Fruit fly (Drosophila melanogaster) whole organism, embryonic: ENCODE results near the gene osk.

Experiments used
- Ada2b ChIP-seq: fragments of 200-800 bp; sonication (Bioruptor generic); IDR thresholded peaks from 2 replicates; pipeline ENCODE4 v1.3.6; 2022; ENCODE audit warnings: missing biosample characterization, missing genetic modification characterization
- Adf1 ChIP-seq: fragments of 200-800 bp; sonication (Bioruptor generic); IDR thresholded peaks from 2 replicates; pipeline ENCODE4 v1.3.6; 2022; ENCODE audit warnings: missing biosample characterization, missing genetic modification characterization
- CG10147 ChIP-seq: fragments of 200-800 bp; sonication (Bioruptor generic); optimal IDR thresholded peaks from 2 replicates; lab custom pipeline; 2019; ENCODE audit warnings: missing biosample characterization, mild to moderate bottlenecking, missing genetic modification characterization, moderate library complexity
- CG10543 ChIP-seq: fragments of 200-800 bp; sonication (Bioruptor generic); optimal IDR thresholded peaks from 3 replicates; lab custom pipeline; 2017; ENCODE audit warnings: missing biosample characterization, mild to moderate bottlenecking, missing genetic modification characterization, moderate library complexity
- CG11398 ChIP-seq: fragments of 200-800 bp; sonication (Bioruptor generic); optimal IDR thresholded peaks from 2 replicates; lab custom pipeline; 2016; ENCODE audit warnings: missing biosample characterization, missing genetic modification characterization
- CG12299 ChIP-seq: fragments of 200-800 bp; sonication (Bioruptor generic); optimal IDR thresholded peaks from 2 replicates; lab custom pipeline; 2018; ENCODE audit warnings: missing biosample characterization, mild to moderate bottlenecking, missing genetic modification characterization
- CG13123 ChIP-seq: fragments of 200-800 bp; sonication (Bioruptor generic); optimal IDR thresholded peaks from 2 replicates; lab custom pipeline; 2016; ENCODE audit warnings: missing biosample characterization, missing genetic modification characterization
- CG13287 ChIP-seq: fragments of 200-800 bp; sonication (Bioruptor generic); IDR thresholded peaks from 2 replicates; pipeline ENCODE4 v1.3.6; 2022; ENCODE audit warnings: missing biosample characterization, missing genetic modification characterization; ENCODE audit not compliant: partially characterized antibody
- CG13296 ChIP-seq: fragments of 200-800 bp; sonication (Bioruptor generic); optimal IDR thresholded peaks from 3 replicates; lab custom pipeline; 2018; ENCODE audit warnings: missing biosample characterization, mild to moderate bottlenecking, missing genetic modification characterization
- CG14014 ChIP-seq: fragments of 200-800 bp; sonication (Bioruptor generic); IDR thresholded peaks from 2 replicates; pipeline ENCODE4 v1.3.6; 2022; ENCODE audit warnings: missing biosample characterization, missing genetic modification characterization
- CG15479 ChIP-seq: fragments of 200-800 bp; sonication (Bioruptor generic); optimal IDR thresholded peaks from 3 replicates; lab custom pipeline; 2019; ENCODE audit warnings: missing biosample characterization, mild to moderate bottlenecking, missing genetic modification characterization, moderate library complexity
- CG15601 ChIP-seq: fragments of 200-800 bp; sonication (Bioruptor generic); optimal IDR thresholded peaks from 3 replicates; lab custom pipeline; 2019; ENCODE audit warnings: missing biosample characterization, mild to moderate bottlenecking, missing genetic modification characterization, moderate library complexity
- CG17912 ChIP-seq: fragments of 200-800 bp; sonication (Bioruptor generic); optimal IDR thresholded peaks from 2 replicates; lab custom pipeline; 2018; ENCODE audit warnings: missing biosample characterization, mild to moderate bottlenecking, missing genetic modification characterization
- CG2116 ChIP-seq: fragments of 200-800 bp; sonication (Bioruptor generic); optimal IDR thresholded peaks from 3 replicates; lab custom pipeline; 2018; ENCODE audit warnings: missing biosample characterization, mild to moderate bottlenecking, missing genetic modification characterization
- CG34224 ChIP-seq: fragments of 200-800 bp; sonication (Bioruptor generic); IDR thresholded peaks from 3 replicates; pipeline ENCODE4 v1.3.6; 2022; ENCODE audit warnings: missing biosample characterization, missing genetic modification characterization; ENCODE audit not compliant: partially characterized antibody
- CG34376 ChIP-seq: fragments of 200-800 bp; sonication (Bioruptor generic); optimal IDR thresholded peaks from 2 replicates; lab custom pipeline; 2018; ENCODE audit warnings: missing biosample characterization, mild to moderate bottlenecking, missing genetic modification characterization
- CG4424 ChIP-seq: fragments of 200-800 bp; sonication (Bioruptor generic); optimal IDR thresholded peaks from 3 replicates; lab custom pipeline; 2016; ENCODE audit warnings: missing biosample characterization, missing genetic modification characterization
- CG4854 ChIP-seq: fragments of 200-800 bp; sonication (Bioruptor generic); optimal IDR thresholded peaks from 2 replicates; lab custom pipeline; 2016; ENCODE audit warnings: missing biosample characterization, missing genetic modification characterization, inconsistent platforms
- CG5180 ChIP-seq: fragments of 200-800 bp; sonication (Bioruptor generic); optimal IDR thresholded peaks from 3 replicates; lab custom pipeline; 2017; ENCODE audit warnings: missing biosample characterization, missing genetic modification characterization, mild to moderate bottlenecking, moderate library complexity, missing genetic modification reagents
- CG7271 ChIP-seq: fragments of 200-800 bp; sonication (Bioruptor generic); optimal IDR thresholded peaks from 2 replicates; lab custom pipeline; 2018; ENCODE audit warnings: missing biosample characterization, mild to moderate bottlenecking, missing genetic modification characterization, moderate library complexity
- CG7556 ChIP-seq: fragments of 200-800 bp; sonication (Bioruptor generic); optimal IDR thresholded peaks from 2 replicates; lab custom pipeline; 2017; ENCODE audit warnings: missing biosample characterization, mild to moderate bottlenecking, missing genetic modification characterization
- CTCF ChIP-seq: fragments of 200-800 bp; sonication (Bioruptor generic); optimal IDR thresholded peaks from 2 replicates; lab custom pipeline; 2017; ENCODE audit warnings: missing biosample characterization, mild to moderate bottlenecking, missing genetic modification characterization, moderate library complexity
- D19B ChIP-seq: fragments of 200-800 bp; sonication (Bioruptor generic); optimal IDR thresholded peaks from 2 replicates; lab custom pipeline; 2017; ENCODE audit warnings: missing biosample characterization, mild to moderate bottlenecking, missing genetic modification characterization
- Drgx ChIP-seq: fragments of 200-800 bp; sonication (Bioruptor generic); IDR thresholded peaks from 2 replicates; pipeline ENCODE4 v1.3.6; 2022; ENCODE audit warnings: missing biosample characterization, missing genetic modification characterization
- Hey ChIP-seq: fragments of 200-800 bp; sonication (Bioruptor generic); optimal IDR thresholded peaks from 3 replicates; lab custom pipeline; 2018; ENCODE audit warnings: missing biosample characterization, mild to moderate bottlenecking, missing genetic modification characterization
- Hr78 ChIP-seq, 2 experiments: fragments of 200-800 bp in 1 of 2; fragments of >200 bp in 1 of 2; sonication (Bioruptor generic) in 1 of 2; optimal IDR thresholded peaks; 2 replicates each; lab custom pipeline; 2017 to 2019; ENCODE audit warnings: missing biosample characterization in 2 of 2, missing genetic modification characterization in 2 of 2, mild to moderate bottlenecking in 1 of 2, moderate library complexity in 1 of 2
- Jarid2 ChIP-seq: fragments of 200-800 bp; sonication (Bioruptor generic); optimal IDR thresholded peaks from 3 replicates; lab custom pipeline; 2017; ENCODE audit warnings: mild to moderate bottlenecking, missing biosample characterization, missing genetic modification reagents, missing genetic modification characterization
- Kr ChIP-seq: fragments of 200-800 bp; sonication (Bioruptor generic); optimal IDR thresholded peaks from 2 replicates; lab custom pipeline; 2017; ENCODE audit warnings: missing biosample characterization, mild to moderate bottlenecking, missing genetic modification characterization
- Myb ChIP-seq: fragments of 200-800 bp; sonication (Bioruptor generic); optimal IDR thresholded peaks from 2 replicates; lab custom pipeline; 2016; ENCODE audit warnings: missing biosample characterization, missing genetic modification characterization
- NC2β ChIP-seq: fragments of 200-800 bp; sonication (Bioruptor generic); optimal IDR thresholded peaks from 2 replicates; lab custom pipeline; 2016; ENCODE audit warnings: missing biosample characterization, missing genetic modification characterization
- Nf-YA ChIP-seq: fragments of 200-800 bp; sonication (Bioruptor generic); IDR thresholded peaks from 2 replicates; pipeline ENCODE4 v1.3.6; 2022; ENCODE audit warnings: missing biosample characterization, missing genetic modification characterization
- Pdp1 ChIP-seq, 2 experiments: fragments of 200-800 bp; sonication (Bioruptor generic); optimal IDR thresholded peaks; 3 replicates each; lab custom pipeline; 2016; ENCODE audit warnings: missing biosample characterization in 2 of 2, missing genetic modification characterization in 2 of 2, mild to moderate bottlenecking in 1 of 2, moderate library complexity in 1 of 2
- Sox100B ChIP-seq: fragments of 200-800 bp; sonication (Bioruptor generic); optimal IDR thresholded peaks from 3 replicates; lab custom pipeline; 2018; ENCODE audit warnings: missing biosample characterization, mild to moderate bottlenecking, missing genetic modification characterization
- Sry-β ChIP-seq: fragments of 200-800 bp; sonication (Bioruptor generic); optimal IDR thresholded peaks from 2 replicates; lab custom pipeline; 2018; ENCODE audit warnings: missing biosample characterization, mild to moderate bottlenecking, missing genetic modification characterization, moderate library complexity
- TFAM ChIP-seq: fragments of 200-800 bp; sonication (Bioruptor generic); optimal IDR thresholded peaks from 2 replicates; lab custom pipeline; 2017; ENCODE audit warnings: missing biosample characterization, missing genetic modification characterization, inconsistent platforms
- Xrp1 ChIP-seq: fragments of 200-800 bp; sonication (Bioruptor generic); IDR thresholded peaks from 2 replicates; pipeline ENCODE4 v1.3.6; 2022; ENCODE audit warnings: missing biosample characterization, missing genetic modification characterization
- ash1 ChIP-seq: fragments of 200-800 bp; sonication (Bioruptor generic); optimal IDR thresholded peaks from 2 replicates; lab custom pipeline; 2018; ENCODE audit warnings: missing biosample characterization, mild to moderate bottlenecking, missing genetic modification characterization
- btn ChIP-seq: fragments of 200-800 bp; sonication (Bioruptor generic); optimal IDR thresholded peaks from 2 replicates; lab custom pipeline; 2016; ENCODE audit warnings: missing biosample characterization, missing genetic modification characterization
- chif ChIP-seq, 2 experiments: fragments of 200-800 bp; sonication (Bioruptor generic); optimal IDR thresholded peaks; 3 replicates each; lab custom pipeline; 2016; ENCODE audit warnings: missing biosample characterization in 2 of 2, missing genetic modification characterization in 2 of 2
- ftz-f1 ChIP-seq: fragments of 200-800 bp; sonication (Bioruptor generic); optimal IDR thresholded peaks from 2 replicates; lab custom pipeline; 2016; ENCODE audit warnings: missing biosample characterization, missing genetic modification characterization
- hth ChIP-seq: fragments of >200 bp; optimal IDR thresholded peaks from 2 replicates; lab custom pipeline; 2017; ENCODE audit warnings: inconsistent platforms
- knrl ChIP-seq: fragments of 200-800 bp; sonication (Bioruptor generic); IDR thresholded peaks from 3 replicates; pipeline ENCODE4 v1.3.6; 2022; ENCODE audit warnings: missing biosample characterization, missing genetic modification characterization; ENCODE audit not compliant: partially characterized antibody
- pb ChIP-seq: fragments of 200-800 bp; sonication (Bioruptor generic); optimal IDR thresholded peaks from 3 replicates; lab custom pipeline; 2016; ENCODE audit warnings: missing biosample characterization, missing genetic modification characterization
- rib ChIP-seq: fragments of 200-800 bp; sonication (Bioruptor generic); IDR thresholded peaks from 2 replicates; pipeline ENCODE4 v1.3.6; 2022; ENCODE audit warnings: missing biosample characterization, missing genetic modification characterization
- sc ChIP-seq, 3 experiments: fragments of >200 bp in 2 of 3; fragments of 200-800 bp in 1 of 3; sonication (Bioruptor generic) in 1 of 3; optimal IDR thresholded peaks; 2 replicates in 2 of 3; 3 replicates in 1 of 3; lab custom pipeline; 2017; ENCODE audit warnings: mild to moderate bottlenecking in 1 of 3, missing biosample characterization in 1 of 3, missing genetic modification characterization in 1 of 3, missing genetic modification reagents in 1 of 3
- sug ChIP-seq: fragments of 200-800 bp; optimal IDR thresholded peaks from 2 replicates; lab custom pipeline; 2019; ENCODE audit warnings: missing biosample characterization, mild to moderate bottlenecking, missing genetic modification characterization, moderate library complexity

Gene osk

dm6 chr3R:8945502-8946324 is 10.8 kb downstream of the osk start (continued):
- peak; percentile 76 for TF ChIP-seq sug (tag; lab: Kevin White, UChicago)
- TF ChIP-seq CG13287 (GFP tag; lab: Robert Waterston, UW), result no peak
- no peak for TF ChIP-seq CG34224 (GFP tag; lab: Robert Waterston, UW)
- TF ChIP-seq Hey (tag; lab: Kevin White, UChicago), result no peak
- TF ChIP-seq hth (lab: Kevin White, UChicago), result no peak
- no peak for TF ChIP-seq Adf1 (GFP tag; lab: Robert Waterston, UW)
- no peak for TF ChIP-seq pb
- peak; percentile 29 for TF ChIP-seq CG17912 (GFP tag; lab: Kevin White, UChicago)
- peak; percentile 25 for TF ChIP-seq D19B (GFP tag; lab: Kevin White, UChicago)
- TF ChIP-seq CG34376, result peak; percentile 55
- TF ChIP-seq CG12299 (tag; lab: Kevin White, UChicago), result peak; percentile 85
- TF ChIP-seq Pdp1 (GFP tag; optimal IDR thresholded peaks at IDR 0.05; lab: Kevin White, UChicago), result peak; percentile 38 to 53
- peak; percentile 87 for TF ChIP-seq Xrp1 (GFP tag; lab: Robert Waterston, UW)
- TF ChIP-seq NC2β (GFP tag; lab: Kevin White, UChicago), result no peak
- TF ChIP-seq CG15479 (GFP tag; lab: Kevin White, UChicago), result no peak
- peak; percentile 37 for TF ChIP-seq CG2116 (GFP tag; lab: Kevin White, UChicago)
- TF ChIP-seq CG10543 (GFP tag; lab: Kevin White, UChicago), result peak; percentile 78
- TF ChIP-seq CG10147 (GFP tag; lab: Kevin White, UChicago), result peak; percentile 56
- peak; percentile 73 for TF ChIP-seq CG5180
- no peak for TF ChIP-seq sc (optimal IDR thresholded peaks at IDR 0.05; lab: Kevin White, UChicago)
- peak; percentile 71 for TF ChIP-seq sc (GFP tag; optimal IDR thresholded peaks at IDR 0.05; lab: Kevin White, UChicago)
- TF ChIP-seq ash1 (GFP tag; lab: Kevin White, UChicago), result no peak
- TF ChIP-seq rib (GFP tag; lab: Robert Waterston, UW), result peak; percentile 50; the same call in 1 of the 2 replicates
- no peak for TF ChIP-seq Kr (GFP tag; lab: Kevin White, UChicago)
- peak; percentile 86 for TF ChIP-seq ftz-f1 (GFP tag; lab: Kevin White, UChicago)
- TF ChIP-seq CG7556 (GFP tag; lab: Kevin White, UChicago), result peak; percentile 92
- peak; percentile 53 for TF ChIP-seq Jarid2 (GFP tag; lab: Kevin White, UChicago)
- peak; percentile 82 for TF ChIP-seq CG14014
- TF ChIP-seq Drgx (GFP tag; lab: Robert Waterston, UW), result peak; percentile 89
- TF ChIP-seq CG4854 (GFP tag; lab: Kevin White, UChicago), result peak; percentile 51
- peak; percentile 84 for TF ChIP-seq CG4424 (GFP tag; lab: Kevin White, UChicago)
- peak in 1 of 2 experiments; percentile 39 for TF ChIP-seq chif (GFP tag; optimal IDR thresholded peaks at IDR 0.05; lab: Kevin White, UChicago)
- peak; percentile 43; the same call in 1 of the 3 replicates for TF ChIP-seq knrl (GFP tag; lab: Robert Waterston, UW)
- peak; percentile 92 for TF ChIP-seq Sox100B (GFP tag; lab: Kevin White, UChicago)
- peak; percentile 55 for TF ChIP-seq Sry-β (GFP tag; lab: Kevin White, UChicago)
- peak; percentile 42 for TF ChIP-seq CG13123 (GFP tag; lab: Kevin White, UChicago)
- no peak for TF ChIP-seq CG7271 (tag; lab: Kevin White, UChicago)
- peak; percentile 90 for TF ChIP-seq CG15601 (tag; lab: Kevin White, UChicago)
- peak; percentile 83 for TF ChIP-seq Ada2b (GFP tag; lab: Robert Waterston, UW)
- TF ChIP-seq btn (GFP tag; lab: Kevin White, UChicago), result no peak
- peak; percentile 18 for TF ChIP-seq Myb (GFP tag; lab: Kevin White, UChicago)
- TF ChIP-seq CG13296 (GFP tag; lab: Kevin White, UChicago), result peak; percentile 90
- TF ChIP-seq CG11398 (GFP tag; lab: Kevin White, UChicago), result no peak
- peak; percentile 58; the same call in 1 of the 2 replicates for TF ChIP-seq Nf-YA (GFP tag; lab: Robert Waterston, UW)
- peak; percentile 17 for TF ChIP-seq CTCF
- TF ChIP-seq TFAM (GFP tag; lab: Kevin White, UChicago), result no peak
- TF ChIP-seq Hr78 (GFP tag; optimal IDR thresholded peaks at IDR 0.05; lab: Kevin White, UChicago), result peak in 1 of 2 experiments; percentile 87
